Worm (Caenorhabditis elegans) whole organism, L4 larva: ENCODE data around the gene Y39E4A.1.

Source experiments
- ceh-28 ChIP-seq: fragments of 150-350 bp; optimal IDR thresholded peaks from 2 replicates; lab custom pipeline; 2014; ENCODE audit warnings: missing biosample characterization, missing genetic modification reagents, missing genetic modification characterization
- dmd-9 ChIP-seq: fragments of 200-800 bp; sonication (Bioruptor generic); IDR thresholded peaks from 2 replicates; pipeline ENCODE4 v1.3.6; 2022; ENCODE audit warnings: missing genetic modification reagents, missing genetic modification characterization, missing compliant biosample characterization
- egl-27 ChIP-seq: sonication (generic microtip); optimal IDR thresholded peaks from 3 replicates; lab custom pipeline; 2017; ENCODE audit warnings: missing biosample characterization, missing genetic modification reagents, missing genetic modification characterization
- lin-15B ChIP-seq: fragments of 150-350 bp; sonication (generic microtip); optimal IDR thresholded peaks from 3 replicates; lab custom pipeline; 2014; ENCODE audit warnings: missing biosample characterization, missing genetic modification characterization
- nhr-11 ChIP-seq: fragments of 150-350 bp; optimal IDR thresholded peaks from 2 replicates; lab custom pipeline; 2014; ENCODE audit warnings: missing biosample characterization, missing genetic modification characterization
- nhr-237 ChIP-seq: sonication (generic microtip); optimal IDR thresholded peaks from 2 replicates; lab custom pipeline; 2017; ENCODE audit warnings: missing biosample characterization, missing genetic modification characterization
- nhr-41 ChIP-seq: fragments of 200-800 bp; sonication (Bioruptor generic); IDR thresholded peaks from 2 replicates; pipeline ENCODE4 v1.3.6; 2022; ENCODE audit warnings: missing genetic modification reagents, missing genetic modification characterization, missing compliant biosample characterization
- nhr-77 ChIP-seq: fragments of 150-350 bp; optimal IDR thresholded peaks from 2 replicates; lab custom pipeline; 2014; ENCODE audit warnings: missing biosample characterization, missing genetic modification characterization

DNA sequence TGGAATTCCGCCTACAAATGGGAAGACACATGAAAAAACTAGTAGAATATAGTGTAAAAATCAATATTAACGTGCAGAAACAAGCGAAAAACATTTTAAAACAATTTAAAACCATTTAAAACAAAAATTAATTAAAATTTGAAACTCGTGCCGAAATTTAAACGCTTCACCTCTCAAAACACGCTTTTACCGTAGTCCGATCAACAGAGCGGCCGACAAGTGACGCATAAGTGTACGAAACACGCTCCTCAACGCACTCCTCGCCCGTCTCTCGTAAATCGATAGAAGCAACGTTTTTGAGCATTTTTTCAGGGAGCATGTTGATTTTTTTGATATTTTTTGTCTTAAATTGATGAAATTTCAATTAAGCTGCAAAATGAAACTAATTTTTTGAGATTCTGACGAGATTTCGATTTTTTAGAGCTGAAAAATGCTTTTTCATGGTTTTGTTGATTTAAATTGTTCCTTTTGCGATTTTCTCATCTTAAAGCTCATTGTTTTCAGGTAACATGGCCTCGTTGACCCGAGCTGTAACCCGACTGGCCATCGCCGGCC is 46.1 kb upstream of the Y39E4A.1 start, which contains the start of gene cox-5A:
- peak; percentile 98 for TF ChIP-seq nhr-77 (tag; lab: Kevin White, UChicago)
- TF ChIP-seq ceh-28 (tag; lab: Kevin White, UChicago) = peak; percentile 95
- peak; percentile 66 for TF ChIP-seq nhr-237
- peak; percentile 91 for TF ChIP-seq nhr-41 (GFP tag; lab: Robert Waterston, UW)
- TF ChIP-seq egl-27 (tag; lab: Kevin White, UChicago) = no peak
- TF ChIP-seq lin-15B (tag; lab: Kevin White, UChicago) = peak; percentile 89
- TF ChIP-seq dmd-9 (GFP tag; lab: Robert Waterston, UW) = peak; percentile 99
- TF ChIP-seq nhr-11 (tag; lab: Kevin White, UChicago) = peak; percentile 98
